Fruit fly (Drosophila melanogaster): Measurements from ENCODE around the gene CG10352.
A peak's percentile ranks its signal among the peaks of the same experiment; 100 is the strongest.

Gene CG10352

dm6 chrX:11917056-11917633 is 40.2 kb upstream of the CG10352 start, which contains the start of gene pot:
Gene pot (minus strand): TSS chrX:11917260.
- TF ChIP-seq cic (GFP tag; optimal IDR thresholded peaks at IDR 0.05), result no peak
- TF ChIP-seq ovo (GFP tag; optimal IDR thresholded peaks at IDR 0.05), result no peak
- TF ChIP-seq tj (GFP tag; optimal IDR thresholded peaks at IDR 0.05), result peak; percentile 58
- no peak for TF ChIP-seq Crg-1 (GFP tag; optimal IDR thresholded peaks at IDR 0.05)
- no peak for TF ChIP-seq CG7101 (tag; optimal IDR thresholded peaks at IDR 0.05)

- TF ChIP-seq bab1 (GFP tag; optimal IDR thresholded peaks at IDR 0.05), result peak; percentile 35
- peak; percentile 59 for TF ChIP-seq CG7101 (tag; optimal IDR thresholded peaks at IDR 0.05)
- TF ChIP-seq CG14711 (tag; optimal IDR thresholded peaks at IDR 0.05), result peak; percentile 42
- peak; percentile 45 for TF ChIP-seq tj (GFP tag; optimal IDR thresholded peaks at IDR 0.05)
- no peak for TF ChIP-seq CG5204 (GFP tag; optimal IDR thresholded peaks at IDR 0.05)
- no peak for TF ChIP-seq CG12768 (GFP tag; optimal IDR thresholded peaks at IDR 0.05)
- peak; percentile 11 for TF ChIP-seq CG33017 (tag; optimal IDR thresholded peaks at IDR 0.05)
- no peak for TF ChIP-seq CG1620 (GFP tag; optimal IDR thresholded peaks at IDR 0.05)
- TF ChIP-seq CG11617 (GFP tag; optimal IDR thresholded peaks at IDR 0.05), result peak; percentile 23
- TF ChIP-seq Crg-1 (GFP tag; optimal IDR thresholded peaks at IDR 0.05), result no peak
- peak; percentile 33 for TF ChIP-seq pad (GFP tag; optimal IDR thresholded peaks at IDR 0.05)
These were observed 38.2 kb upstream of the CG10352 start for dm6 chrX:11915154-11915593.

- TF ChIP-seq tj (GFP tag; optimal IDR thresholded peaks at IDR 0.05), result no peak
- no peak for TF ChIP-seq CG7101 (tag; optimal IDR thresholded peaks at IDR 0.05)
- TF ChIP-seq CG14711 (tag; optimal IDR thresholded peaks at IDR 0.05), result no peak
- TF ChIP-seq CG12768 (GFP tag; optimal IDR thresholded peaks at IDR 0.05), result no peak
- no peak for TF ChIP-seq CG7045 (GFP tag; optimal IDR thresholded peaks at IDR 0.05)
These were observed 36.6 kb upstream of the CG10352 start for dm6 chrX:11913581-11913980.

dm6 chrX:11906818-11907281 is 29.9 kb upstream of the CG10352 start, which contains the start of gene CG43156:
Gene CG43156 (minus strand): TSS chrX:11906868.
- TF ChIP-seq toe (GFP tag; optimal IDR thresholded peaks at IDR 0.05) (no peak), tj (GFP tag; optimal IDR thresholded peaks at IDR 0.05) (peak; percentile 99), bab1 (GFP tag; optimal IDR thresholded peaks at IDR 0.05) (no peak), ovo (GFP tag; optimal IDR thresholded peaks at IDR 0.05) (no peak), Clk (GFP tag; optimal IDR thresholded peaks at IDR 0.05) (no peak), CG1620 (GFP tag; optimal IDR thresholded peaks at IDR 0.05) (no peak), CG5204 (GFP tag; optimal IDR thresholded peaks at IDR 0.05) (no peak), Hr96 (GFP tag; optimal IDR thresholded peaks at IDR 0.05) (no peak)

- TF ChIP-seq CG1620 (GFP tag; optimal IDR thresholded peaks at IDR 0.05), result peak; percentile 32
- no peak for TF ChIP-seq CG33017 (tag; optimal IDR thresholded peaks at IDR 0.05)
- TF ChIP-seq CG5204 (GFP tag; optimal IDR thresholded peaks at IDR 0.05), result no peak
- TF ChIP-seq CG11617 (GFP tag; optimal IDR thresholded peaks at IDR 0.05), result no peak
- no peak for TF ChIP-seq CG14711 (tag; optimal IDR thresholded peaks at IDR 0.05)
- peak; percentile 23 for TF ChIP-seq bab1 (GFP tag; optimal IDR thresholded peaks at IDR 0.05)
- peak; percentile 12 for TF ChIP-seq CG7101 (tag; optimal IDR thresholded peaks at IDR 0.05)
- no peak for TF ChIP-seq kay (GFP tag; ENCODE audit: borderline replicate concordance)
- no peak for TF ChIP-seq CG7045 (GFP tag; optimal IDR thresholded peaks at IDR 0.05)
- peak; percentile 56 for TF ChIP-seq tj (GFP tag; optimal IDR thresholded peaks at IDR 0.05)
- no peak for TF ChIP-seq cnc (optimal IDR thresholded peaks at IDR 0.05)
- TF ChIP-seq Clk (GFP tag; optimal IDR thresholded peaks at IDR 0.05), result no peak
- no peak for TF ChIP-seq Crg-1 (GFP tag; optimal IDR thresholded peaks at IDR 0.05)
- TF ChIP-seq Hr96 (GFP tag; optimal IDR thresholded peaks at IDR 0.05), result no peak
- TF ChIP-seq pad (GFP tag; optimal IDR thresholded peaks at IDR 0.05), result no peak
- no peak for TF ChIP-seq toe (GFP tag; optimal IDR thresholded peaks at IDR 0.05)
- no peak for TF ChIP-seq CG12768 (GFP tag; optimal IDR thresholded peaks at IDR 0.05)
- no peak for TF ChIP-seq cic (GFP tag; optimal IDR thresholded peaks at IDR 0.05)
- no peak for TF ChIP-seq ovo (GFP tag; optimal IDR thresholded peaks at IDR 0.05)
- peak; percentile 35 for TF ChIP-seq Mnt (GFP tag; optimal IDR thresholded peaks at IDR 0.05)
These were observed 28.2 kb upstream of the CG10352 start, which contains the start of gene Upf1 for dm6 chrX:11905144-11905543. Gene Upf1 (minus strand): TSS chrX:11905371.

- no peak for TF ChIP-seq bab1 (GFP tag; optimal IDR thresholded peaks at IDR 0.05)
- TF ChIP-seq Mnt (GFP tag; optimal IDR thresholded peaks at IDR 0.05), result no peak
- no peak for TF ChIP-seq Hr96 (GFP tag; optimal IDR thresholded peaks at IDR 0.05)
- TF ChIP-seq CG14711 (tag; optimal IDR thresholded peaks at IDR 0.05), result no peak
- TF ChIP-seq CG11617 (GFP tag; optimal IDR thresholded peaks at IDR 0.05), result no peak
- no peak for TF ChIP-seq Clk (GFP tag; optimal IDR thresholded peaks at IDR 0.05)
- no peak for TF ChIP-seq CG7045 (GFP tag; optimal IDR thresholded peaks at IDR 0.05)
- TF ChIP-seq cic (GFP tag; optimal IDR thresholded peaks at IDR 0.05), result no peak
- TF ChIP-seq CG33017 (tag; optimal IDR thresholded peaks at IDR 0.05), result no peak
- no peak for TF ChIP-seq CG12768 (GFP tag; optimal IDR thresholded peaks at IDR 0.05)
- TF ChIP-seq CG1620 (GFP tag; optimal IDR thresholded peaks at IDR 0.05), result no peak
- TF ChIP-seq toe (GFP tag; optimal IDR thresholded peaks at IDR 0.05), result no peak
- TF ChIP-seq tj (GFP tag; optimal IDR thresholded peaks at IDR 0.05), result no peak
- no peak for TF ChIP-seq cnc (optimal IDR thresholded peaks at IDR 0.05)
These were observed 18.2 kb upstream of the CG10352 start for dm6 chrX:11895141-11895540.

- TF ChIP-seq kay (GFP tag; ENCODE audit: borderline replicate concordance) (no peak), Mnt (GFP tag; optimal IDR thresholded peaks at IDR 0.05) (no peak), ovo (GFP tag; optimal IDR thresholded peaks at IDR 0.05) (peak; percentile 79), pad (GFP tag; optimal IDR thresholded peaks at IDR 0.05) (peak; percentile 99)
These were observed 17.2 kb upstream of the CG10352 start for dm6 chrX:11894198-11894597.

Data from whole organism, adult.